Worm (Caenorhabditis elegans) whole organism, L4 larva: Measurements from ENCODE around the gene fbxb-76.

Experiments
- T26A8.4 ChIP-seq: fragments of 200-800 bp; sonication (Bioruptor generic); IDR thresholded peaks from 2 replicates; pipeline ENCODE4 v1.3.6; 2022; ENCODE audit warnings: missing genetic modification characterization, missing compliant biosample characterization
- aly-2 ChIP-seq: sonication (generic microtip); optimal IDR thresholded peaks from 2 replicates; lab custom pipeline; 2018; ENCODE audit warnings: missing biosample characterization, missing genetic modification characterization
- ama-1 ChIP-seq: fragments of 150-350 bp; optimal IDR thresholded peaks from 2 replicates; lab custom pipeline; 2014; ENCODE audit warnings: inconsistent platforms, mixed read lengths
- pha-4 ChIP-seq, 2 experiments: fragments of 150-350 bp in 1 of 2; fragments of 200-800 bp in 1 of 2; sonication (Bioruptor generic) in 1 of 2; IDR thresholded peaks in 1 of 2; optimal IDR thresholded peaks in 1 of 2; 2 replicates each; pipeline versions ENCODE4 v1.3.6 to Lab custom; 2014 to 2022; ENCODE audit warnings: missing genetic modification characterization in 2 of 2, missing genetic modification reagents in 2 of 2, missing biosample characterization in 1 of 2, missing compliant biosample characterization in 1 of 2
- skn-1 ChIP-seq: fragments of 150-350 bp; optimal IDR thresholded peaks from 2 replicates; lab custom pipeline; 2014; ENCODE audit warnings: missing biosample characterization, missing genetic modification characterization
- spr-3 ChIP-seq: fragments of 200-800 bp; sonication (Bioruptor generic); optimal IDR thresholded peaks from 2 replicates; lab custom pipeline; 2018; ENCODE audit warnings: mild to moderate bottlenecking, missing genetic modification characterization, missing compliant biosample characterization
- unc-39 ChIP-seq: sonication (generic microtip); optimal IDR thresholded peaks from 2 replicates; lab custom pipeline; 2017; ENCODE audit warnings: missing biosample characterization, missing genetic modification characterization
- zfp-3 ChIP-seq: fragments of 200-800 bp; sonication (Bioruptor generic); conservative IDR thresholded peaks from 2 replicates; pipeline ENCODE4 v1.3.6; 2022; ENCODE audit warnings: missing genetic modification reagents, missing genetic modification characterization, missing compliant biosample characterization

ce11 chrIV:11329269-11329668 is 49.9 kb downstream of the fbxb-76 start, which contains the start of gene leo-1:
- TF ChIP-seq T26A8.4 (no peak), aly-2 (no peak), spr-3 (GFP tag; lab: Kevin White, UChicago) (no peak), zfp-3 (no peak), unc-39 (tag; lab: Kevin White, UChicago) (no peak), skn-1 (tag; lab: Kevin White, UChicago) (no peak), pha-4 (GFP tag; IDR thresholded peaks at IDR 0.05; lab: Robert Waterston, UW) (no peak), pha-4 (tag; optimal IDR thresholded peaks at IDR 0.05; lab: Kevin White, UChicago) (no peak), ama-1 (lab: Kevin White, UChicago) (no peak)
